Fruit fly (Drosophila melanogaster): ENCODE results near the gene Glyp.

Glyp gene

dm6 chr2L:2175930-2176643 lies 45.5 kb downstream of the Glyp start (continued):
- TF ChIP-seq CG9609 (GFP tag; optimal IDR thresholded peaks at IDR 0.05) (no peak), sima (GFP tag; optimal IDR thresholded peaks at IDR 0.05) (no peak), mld (GFP tag; IDR thresholded peaks at IDR 0.05; ENCODE audit: partially characterized antibody) (no peak), bsh (GFP tag; optimal IDR thresholded peaks at IDR 0.05) (peak in 1 of 2 experiments; percentile 28), yki (optimal IDR thresholded peaks at IDR 0.05) (no peak), pum (GFP tag; optimal IDR thresholded peaks at IDR 0.05) (no peak), prd (optimal IDR thresholded peaks at IDR 0.05) (no peak), prd (GFP tag; IDR thresholded peaks at IDR 0.05) (peak; percentile 50; the same call in 2 of the 3 replicates), vnd (GFP tag; IDR thresholded peaks at IDR 0.05; ENCODE audit: partially characterized antibody) (no peak), salm (tag; optimal IDR thresholded peaks at IDR 0.05) (no peak), CG10321 (GFP tag; IDR thresholded peaks at IDR 0.05) (no peak), Lpt (GFP tag; optimal IDR thresholded peaks at IDR 0.05) (no peak), Adf1 (GFP tag; IDR thresholded peaks at IDR 0.05) (peak; percentile 59), CG14860 (GFP tag; IDR thresholded peaks at IDR 0.05; ENCODE audit: partially characterized antibody) (no peak), dati (GFP tag; IDR thresholded peaks at IDR 0.05) (no peak), psq (GFP tag; optimal IDR thresholded peaks at IDR 0.05) (no peak), Mes4 (GFP tag; optimal IDR thresholded peaks at IDR 0.05) (no peak), CG15011 (GFP tag; optimal IDR thresholded peaks at IDR 0.05) (peak; percentile 45), CG17802 (tag; optimal IDR thresholded peaks at IDR 0.05) (no peak), HLH3B (GFP tag; IDR thresholded peaks at IDR 0.05) (0 out of 2 replicates have a peak, but pooled peaks have one; percentile 40), CHES-1-like (GFP tag; optimal IDR thresholded peaks at IDR 0.05) (no peak), fru (optimal IDR thresholded peaks at IDR 0.05) (no peak), caup (GFP tag; optimal IDR thresholded peaks at IDR 0.05; ENCODE audit: severe bottlenecking) (no peak), Ssrp (tag; optimal IDR thresholded peaks at IDR 0.05) (peak; percentile 21), grn (GFP tag; optimal IDR thresholded peaks at IDR 0.05) (no peak), gem (tag; optimal IDR thresholded peaks at IDR 0.05) (peak; percentile 79), CG18599 (GFP tag; optimal IDR thresholded peaks at IDR 0.05) (peak; percentile 74), bigmax (GFP tag; optimal IDR thresholded peaks at IDR 0.05) (no peak), CG17568 (GFP tag; optimal IDR thresholded peaks at IDR 0.05) (peak; percentile 2), CG6765 (GFP tag; optimal IDR thresholded peaks at IDR 0.05) (peak; percentile 59), CG9932 (GFP tag; IDR thresholded peaks at IDR 0.05) (peak; percentile 62), Hmx (GFP tag; optimal IDR thresholded peaks at IDR 0.05) (no peak), CrebB (tag; optimal IDR thresholded peaks at IDR 0.05) (no peak), CG8765 (GFP tag; IDR thresholded peaks at IDR 0.05) (no peak), CG16863 (GFP tag; optimal IDR thresholded peaks at IDR 0.05) (no peak), Dll (GFP tag; IDR thresholded peaks at IDR 0.05; ENCODE audit: partially characterized antibody) (no peak), gsb (GFP tag; IDR thresholded peaks at IDR 0.05) (no peak), dmrt11E (tag; optimal IDR thresholded peaks at IDR 0.05) (no peak), CG7372 (GFP tag; IDR thresholded peaks at IDR 0.05) (no peak), CG30020 (tag; optimal IDR thresholded peaks at IDR 0.05) (no peak), sens (GFP tag) (peak; percentile 74), E2f1 (GFP tag; IDR thresholded peaks at IDR 0.05) (no peak), CG32767 (GFP tag; IDR thresholded peaks at IDR 0.05) (no peak), CG2199 (GFP tag; IDR thresholded peaks at IDR 0.05) (no peak), Awh (GFP tag; IDR thresholded peaks at IDR 0.05) (no peak), Tbp (GFP tag; optimal IDR thresholded peaks at IDR 0.05) (no peak), ci (GFP tag; IDR thresholded peaks at IDR 0.05) (0 out of 3 replicates have a peak, but pooled peaks have one; percentile 10), CG6813 (GFP tag; optimal IDR thresholded peaks at IDR 0.05) (no peak), CG31365 (tag; optimal IDR thresholded peaks at IDR 0.05) (no peak), sim (GFP tag; IDR thresholded peaks at IDR 0.05) (no peak), lmd (GFP tag; IDR thresholded peaks at IDR 0.05) (peak; percentile 48)
